Fruit fly (Drosophila melanogaster) whole organism, embryonic: ENCODE results near the gene CG42674.
A peak's percentile ranks its signal among the peaks of the same experiment; 100 is the strongest.

ENCODE experiments used
- Atf3 ChIP-seq: fragments of 200-800 bp; sonication (Bioruptor generic); optimal IDR thresholded peaks from 3 replicates; lab custom pipeline; 2016; ENCODE audit warnings: missing biosample characterization, missing genetic modification characterization
- Atf6 ChIP-seq: fragments of 200-800 bp; sonication (Bioruptor generic); IDR thresholded peaks from 2 replicates; pipeline ENCODE4 v1.3.6; 2022; ENCODE audit warnings: missing biosample characterization, missing genetic modification characterization
- Bgb ChIP-seq: fragments of 200-800 bp; sonication (Bioruptor generic); IDR thresholded peaks from 2 replicates; pipeline ENCODE4 v1.3.6; 2022; ENCODE audit warnings: missing biosample characterization, missing genetic modification characterization; ENCODE audit not compliant: partially characterized antibody
- CG11456 ChIP-seq: fragments of 200-800 bp; sonication (Bioruptor generic); IDR thresholded peaks from 3 replicates; pipeline ENCODE4 v1.3.6; 2022; ENCODE audit warnings: missing biosample characterization, missing genetic modification characterization
- CG13894 ChIP-seq: fragments of 200-800 bp; sonication (Bioruptor generic); optimal IDR thresholded peaks from 3 replicates; lab custom pipeline; 2018; ENCODE audit warnings: missing biosample characterization, mild to moderate bottlenecking, missing genetic modification characterization, moderate library complexity
- CG16813 ChIP-seq: fragments of 200-800 bp; sonication (Bioruptor generic); IDR thresholded peaks from 3 replicates; pipeline ENCODE4 v1.3.6; 2022; ENCODE audit warnings: missing biosample characterization, missing genetic modification characterization; ENCODE audit not compliant: partially characterized antibody
- CG17802 ChIP-seq: fragments of 200-800 bp; sonication (Bioruptor generic); optimal IDR thresholded peaks from 2 replicates; lab custom pipeline; 2018; ENCODE audit warnings: missing biosample characterization, mild to moderate bottlenecking, missing genetic modification characterization, moderate library complexity
- CG17912 ChIP-seq: fragments of 200-800 bp; sonication (Bioruptor generic); optimal IDR thresholded peaks from 2 replicates; lab custom pipeline; 2018; ENCODE audit warnings: missing biosample characterization, mild to moderate bottlenecking, missing genetic modification characterization
- CG18764 ChIP-seq: fragments of 200-800 bp; sonication (Bioruptor generic); optimal IDR thresholded peaks from 3 replicates; lab custom pipeline; 2016; ENCODE audit warnings: missing biosample characterization, missing genetic modification characterization
- CG2120 ChIP-seq: fragments of 200-800 bp; sonication (Bioruptor generic); optimal IDR thresholded peaks from 3 replicates; lab custom pipeline; 2016; ENCODE audit warnings: missing biosample characterization, missing genetic modification characterization
- CG30431 ChIP-seq: fragments of 200-800 bp; sonication (Bioruptor generic); optimal IDR thresholded peaks from 2 replicates; lab custom pipeline; 2017; ENCODE audit warnings: missing biosample characterization, missing genetic modification characterization
- CG31441 ChIP-seq: fragments of 200-800 bp; sonication (Bioruptor generic); IDR thresholded peaks from 2 replicates; pipeline ENCODE4 v1.3.6; 2022; ENCODE audit warnings: missing biosample characterization, missing genetic modification characterization
- CG3163 ChIP-seq: fragments of 200-800 bp; sonication (Bioruptor generic); optimal IDR thresholded peaks from 3 replicates; lab custom pipeline; 2016; ENCODE audit warnings: missing biosample characterization, missing genetic modification characterization
- CG32532 ChIP-seq: fragments of 200-800 bp; sonication (Bioruptor generic); IDR thresholded peaks from 2 replicates; pipeline ENCODE4 v1.3.6; 2022; ENCODE audit warnings: missing biosample characterization, missing genetic modification characterization
- CG3995 ChIP-seq: fragments of 200-800 bp; sonication (Bioruptor generic); optimal IDR thresholded peaks from 3 replicates; lab custom pipeline; 2016; ENCODE audit warnings: missing biosample characterization, missing genetic modification characterization
- CG6254 ChIP-seq: fragments of 200-800 bp; sonication (Bioruptor generic); optimal IDR thresholded peaks from 3 replicates; lab custom pipeline; 2017; ENCODE audit warnings: mild to moderate bottlenecking, missing biosample characterization, missing genetic modification reagents, missing genetic modification characterization
- CG6813 ChIP-seq: fragments of 200-800 bp; sonication (Bioruptor generic); optimal IDR thresholded peaks from 2 replicates; lab custom pipeline; 2017; ENCODE audit warnings: missing biosample characterization, missing genetic modification characterization, mild to moderate bottlenecking, moderate library complexity, missing genetic modification reagents
- CG9727 ChIP-seq: fragments of 200-800 bp; sonication (Bioruptor generic); optimal IDR thresholded peaks from 3 replicates; lab custom pipeline; 2017; ENCODE audit warnings: missing biosample characterization, mild to moderate bottlenecking, missing genetic modification characterization
- CG9817 ChIP-seq: fragments of 200-800 bp; sonication (Bioruptor generic); optimal IDR thresholded peaks from 2 replicates; lab custom pipeline; 2018; ENCODE audit warnings: missing biosample characterization, mild to moderate bottlenecking, missing genetic modification characterization, moderate library complexity
- CG9876 ChIP-seq: fragments of 200-800 bp; sonication (Bioruptor generic); optimal IDR thresholded peaks from 2 replicates; lab custom pipeline; 2016; ENCODE audit warnings: missing biosample characterization, missing genetic modification characterization
- Deaf1 ChIP-seq: fragments of 200-800 bp; optimal IDR thresholded peaks from 3 replicates; lab custom pipeline; 2019; ENCODE audit warnings: missing biosample characterization, mild to moderate bottlenecking, missing genetic modification characterization, moderate library complexity
- Dip2 ChIP-seq: fragments of 200-800 bp; sonication (Bioruptor generic); IDR thresholded peaks from 2 replicates; pipeline ENCODE4 v1.3.6; 2022; ENCODE audit warnings: missing biosample characterization, missing genetic modification characterization
- Dip3 ChIP-seq: fragments of 200-800 bp; sonication (Bioruptor generic); optimal IDR thresholded peaks from 3 replicates; lab custom pipeline; 2016; ENCODE audit warnings: missing biosample characterization, missing genetic modification characterization
- Dref ChIP-seq: fragments of 200-800 bp; sonication (Bioruptor generic); IDR thresholded peaks from 2 replicates; pipeline ENCODE4 v1.3.6; 2022; ENCODE audit warnings: missing biosample characterization, missing genetic modification characterization
- E2f2 ChIP-seq: fragments of 200-800 bp; sonication (Bioruptor generic); IDR thresholded peaks from 2 replicates; pipeline ENCODE4 v1.3.6; 2022; ENCODE audit warnings: missing biosample characterization, missing genetic modification characterization
- Fer2 ChIP-seq: fragments of 200-800 bp; sonication (Bioruptor generic); optimal IDR thresholded peaks from 2 replicates; lab custom pipeline; 2018; ENCODE audit warnings: missing biosample characterization, mild to moderate bottlenecking, missing genetic modification characterization, moderate library complexity
- Lim3 ChIP-seq: fragments of 200-800 bp; sonication (Bioruptor generic); IDR thresholded peaks from 2 replicates; pipeline ENCODE4 v1.3.6; 2022; ENCODE audit warnings: missing biosample characterization, missing genetic modification characterization
- Med ChIP-seq: fragments of 200-800 bp; sonication (Bioruptor generic); peaks from one replicate; lab custom pipeline; 2016; ENCODE audit warnings: missing biosample characterization, missing genetic modification characterization, mild to moderate bottlenecking, inconsistent platforms, moderate library complexity
- NFAT ChIP-seq: fragments of 200-800 bp; sonication (Bioruptor generic); IDR thresholded peaks from 2 replicates; pipeline ENCODE4 v1.3.6; 2022; ENCODE audit warnings: missing biosample characterization, missing genetic modification characterization
- NfI ChIP-seq: fragments of 200-800 bp; sonication (Bioruptor generic); optimal IDR thresholded peaks from 3 replicates; lab custom pipeline; 2018; ENCODE audit warnings: missing biosample characterization, mild to moderate bottlenecking, missing genetic modification characterization, moderate library complexity
- ato ChIP-seq: fragments of 200-800 bp; sonication (Bioruptor generic); IDR thresholded peaks from 2 replicates; pipeline ENCODE4 v1.3.6; 2022; ENCODE audit warnings: missing biosample characterization, missing genetic modification characterization; ENCODE audit not compliant: partially characterized antibody
- cas ChIP-seq: fragments of 200-800 bp; sonication (Bioruptor generic); IDR thresholded peaks from 2 replicates; pipeline ENCODE4 v1.3.6; 2022; ENCODE audit warnings: missing biosample characterization, missing genetic modification characterization
- cg ChIP-seq: fragments of 200-800 bp; sonication (Bioruptor generic); optimal IDR thresholded peaks from 3 replicates; lab custom pipeline; 2019; ENCODE audit warnings: missing biosample characterization, mild to moderate bottlenecking, missing genetic modification characterization, moderate library complexity
- chif ChIP-seq, 2 experiments: fragments of 200-800 bp; sonication (Bioruptor generic); optimal IDR thresholded peaks; 3 replicates each; lab custom pipeline; 2016; ENCODE audit warnings: missing biosample characterization in 2 of 2, missing genetic modification characterization in 2 of 2
- chinmo ChIP-seq: fragments of 200-800 bp; sonication (Bioruptor generic); IDR thresholded peaks from 4 replicates; pipeline ENCODE4 v1.3.6; 2022; ENCODE audit warnings: missing biosample characterization, missing genetic modification characterization; ENCODE audit not compliant: partially characterized antibody
- grn ChIP-seq: fragments of 200-800 bp; sonication (Bioruptor generic); optimal IDR thresholded peaks from 3 replicates; lab custom pipeline; 2017; ENCODE audit warnings: missing biosample characterization, missing genetic modification characterization
- hbn ChIP-seq: fragments of 200-800 bp; sonication (Bioruptor generic); IDR thresholded peaks from 2 replicates; pipeline ENCODE4 v1.3.6; 2022; ENCODE audit warnings: missing biosample characterization, missing genetic modification characterization; ENCODE audit not compliant: partially characterized antibody
- hkb ChIP-seq, 2 experiments: fragments of 200-800 bp in 1 of 2; fragments of >200 bp in 1 of 2; sonication (Bioruptor generic) in 1 of 2; IDR thresholded peaks in 1 of 2; optimal IDR thresholded peaks in 1 of 2; 2 replicates each; pipeline versions ENCODE4 v1.3.6 to Lab custom; 2017 to 2022; ENCODE audit warnings: missing biosample characterization in 1 of 2, missing genetic modification characterization in 1 of 2
- lola ChIP-seq, 3 experiments: fragments of >200 bp in 2 of 3; fragments of 200-800 bp in 1 of 3; sonication (Bioruptor generic) in 1 of 3; optimal IDR thresholded peaks; 2 replicates each; lab custom pipeline; 2017 to 2019; ENCODE audit warnings: missing biosample characterization in 3 of 3, missing genetic modification characterization in 3 of 3, mild to moderate bottlenecking in 1 of 3, moderate library complexity in 1 of 3
- mirr ChIP-seq: fragments of 200-800 bp; sonication (Bioruptor generic); optimal IDR thresholded peaks from 3 replicates; lab custom pipeline; 2018; ENCODE audit warnings: missing biosample characterization, mild to moderate bottlenecking, missing genetic modification characterization
- p53 ChIP-seq: fragments of 200-800 bp; sonication (Bioruptor generic); optimal IDR thresholded peaks from 2 replicates; lab custom pipeline; 2016; ENCODE audit warnings: missing biosample characterization, missing genetic modification characterization
- pan ChIP-seq, 4 experiments: fragments of >200 bp in 3 of 4; fragments of 200-800 bp in 1 of 4; sonication (Bioruptor generic) in 1 of 4; optimal IDR thresholded peaks in 3 of 4; IDR thresholded peaks in 1 of 4; 2 replicates each; pipeline versions ENCODE4 v1.3.6 to Lab custom; 2017 to 2022; ENCODE audit warnings: missing biosample characterization in 2 of 4, missing genetic modification characterization in 2 of 4, mixed read lengths in 1 of 4
- pros ChIP-seq: fragments of 200-800 bp; sonication (Bioruptor generic); optimal IDR thresholded peaks from 3 replicates; lab custom pipeline; 2019; ENCODE audit warnings: missing biosample characterization, mild to moderate bottlenecking, missing genetic modification characterization, moderate library complexity
- rib ChIP-seq: fragments of 200-800 bp; sonication (Bioruptor generic); IDR thresholded peaks from 2 replicates; pipeline ENCODE4 v1.3.6; 2022; ENCODE audit warnings: missing biosample characterization, missing genetic modification characterization
- sug ChIP-seq: fragments of 200-800 bp; optimal IDR thresholded peaks from 2 replicates; lab custom pipeline; 2019; ENCODE audit warnings: missing biosample characterization, mild to moderate bottlenecking, missing genetic modification characterization, moderate library complexity
- tap ChIP-seq: fragments of 200-800 bp; optimal IDR thresholded peaks from 3 replicates; lab custom pipeline; 2019; ENCODE audit warnings: missing biosample characterization, mild to moderate bottlenecking, missing genetic modification characterization, moderate library complexity
- toy ChIP-seq: fragments of 200-800 bp; sonication (Bioruptor generic); IDR thresholded peaks from 2 replicates; pipeline ENCODE4 v1.3.6; 2022; ENCODE audit warnings: missing biosample characterization, missing genetic modification characterization
- ttk ChIP-seq: fragments of 200-800 bp; sonication (Bioruptor generic); IDR thresholded peaks from 2 replicates; pipeline ENCODE4 v2.1.2; 2022; ENCODE audit warnings: missing biosample characterization, missing genetic modification characterization
- twi ChIP-seq: fragments of 200-800 bp; optimal IDR thresholded peaks from 2 replicates; lab custom pipeline; 2019; ENCODE audit warnings: missing biosample characterization, mild to moderate bottlenecking, missing genetic modification characterization, moderate library complexity

Gene CG42674

dm6 chr3L:20112797-20113368 lies 85.2 kb downstream of the CG42674 start, which contains the start of gene CG14187 (continued):
- TF ChIP-seq Atf3 (GFP tag; lab: Kevin White, UChicago), result no peak
- TF ChIP-seq NFAT (GFP tag; lab: Robert Waterston, UW), result no peak
- TF ChIP-seq E2f2, result peak; percentile 87
- TF ChIP-seq cg, result no peak
- no peak for TF ChIP-seq CG17912
- TF ChIP-seq toy, result no peak
- peak; percentile 44; the same call in 1 of the 2 replicates for TF ChIP-seq CG32532
- TF ChIP-seq chif (GFP tag; optimal IDR thresholded peaks at IDR 0.05; lab: Kevin White, UChicago), result no peak
- TF ChIP-seq CG9876 (GFP tag; lab: Kevin White, UChicago), result no peak
- no peak for TF ChIP-seq p53 (GFP tag; lab: Kevin White, UChicago)
- TF ChIP-seq NfI, result no peak
- no peak for TF ChIP-seq ttk (GFP tag; lab: Robert Waterston, UW)
- TF ChIP-seq Med, result peak; percentile 35
- TF ChIP-seq CG3995 (GFP tag; lab: Kevin White, UChicago), result no peak
- TF ChIP-seq CG6254 (GFP tag; lab: Kevin White, UChicago), result no peak
- no peak for TF ChIP-seq tap (tag; lab: Kevin White, UChicago)
- TF ChIP-seq pan (optimal IDR thresholded peaks at IDR 0.05; lab: Kevin White, UChicago), result no peak
- no peak for TF ChIP-seq pan (GFP tag; optimal IDR thresholded peaks at IDR 0.05 in 1 of 2, IDR thresholded peaks at IDR 0.05 in 1 of 2)
- TF ChIP-seq CG9727, result no peak
- no peak for TF ChIP-seq CG3163 (GFP tag; lab: Kevin White, UChicago)
- TF ChIP-seq CG6813 (GFP tag; lab: Kevin White, UChicago), result no peak
- TF ChIP-seq pros (GFP tag; lab: Kevin White, UChicago), result no peak
- no peak for TF ChIP-seq CG17802
- TF ChIP-seq CG2120 (GFP tag; lab: Kevin White, UChicago), result peak; percentile 34
- no peak for TF ChIP-seq grn (GFP tag; lab: Kevin White, UChicago)
- TF ChIP-seq CG11456, result no peak
- TF ChIP-seq hbn (GFP tag; lab: Robert Waterston, UW), result peak; percentile 32; the same call in 1 of the 2 replicates
- peak; percentile 74 for TF ChIP-seq Bgb
- no peak for TF ChIP-seq mirr (GFP tag; lab: Kevin White, UChicago)
- TF ChIP-seq cas (GFP tag; lab: Robert Waterston, UW), result no peak
- no peak for TF ChIP-seq CG18764 (GFP tag; lab: Kevin White, UChicago)
- no peak for TF ChIP-seq Dref (GFP tag; lab: Robert Waterston, UW)
- no peak for TF ChIP-seq twi (tag; lab: Kevin White, UChicago)
- no peak for TF ChIP-seq hkb (optimal IDR thresholded peaks at IDR 0.05; lab: Kevin White, UChicago)
- no peak for TF ChIP-seq hkb (GFP tag; IDR thresholded peaks at IDR 0.05; lab: Robert Waterston, UW)
- no peak for TF ChIP-seq sug (tag; lab: Kevin White, UChicago)
- no peak for TF ChIP-seq Lim3 (GFP tag; lab: Robert Waterston, UW)
- no peak for TF ChIP-seq CG9817 (tag; lab: Kevin White, UChicago)
- peak; percentile 6 for TF ChIP-seq CG13894 (tag; lab: Kevin White, UChicago)
- peak; percentile 58; the same call in 1 of the 4 replicates for TF ChIP-seq chinmo (GFP tag; lab: Robert Waterston, UW)
- TF ChIP-seq Deaf1 (tag; lab: Kevin White, UChicago), result no peak
- TF ChIP-seq rib (GFP tag; lab: Robert Waterston, UW), result no peak
- no peak for TF ChIP-seq ato (GFP tag; lab: Robert Waterston, UW)
- TF ChIP-seq Dip3 (GFP tag; lab: Kevin White, UChicago), result no peak
- TF ChIP-seq lola (GFP tag; optimal IDR thresholded peaks at IDR 0.05; lab: Kevin White, UChicago), result no peak
- TF ChIP-seq Fer2, result no peak
- 0 out of 2 replicates have a peak, but pooled peaks have one; percentile 11 for TF ChIP-seq CG31441 (GFP tag; lab: Robert Waterston, UW)
- no peak for TF ChIP-seq CG16813 (GFP tag; lab: Robert Waterston, UW)
- TF ChIP-seq Atf6 (GFP tag; lab: Robert Waterston, UW), result 0 out of 2 replicates have a peak, but pooled peaks have one; percentile 19
- no peak for TF ChIP-seq CG30431 (GFP tag; lab: Kevin White, UChicago)
- no peak for TF ChIP-seq Dip2
